Worm (Caenorhabditis elegans): Measurements from ENCODE around the gene K07C11.10.

K07C11.10 gene

DNA sequence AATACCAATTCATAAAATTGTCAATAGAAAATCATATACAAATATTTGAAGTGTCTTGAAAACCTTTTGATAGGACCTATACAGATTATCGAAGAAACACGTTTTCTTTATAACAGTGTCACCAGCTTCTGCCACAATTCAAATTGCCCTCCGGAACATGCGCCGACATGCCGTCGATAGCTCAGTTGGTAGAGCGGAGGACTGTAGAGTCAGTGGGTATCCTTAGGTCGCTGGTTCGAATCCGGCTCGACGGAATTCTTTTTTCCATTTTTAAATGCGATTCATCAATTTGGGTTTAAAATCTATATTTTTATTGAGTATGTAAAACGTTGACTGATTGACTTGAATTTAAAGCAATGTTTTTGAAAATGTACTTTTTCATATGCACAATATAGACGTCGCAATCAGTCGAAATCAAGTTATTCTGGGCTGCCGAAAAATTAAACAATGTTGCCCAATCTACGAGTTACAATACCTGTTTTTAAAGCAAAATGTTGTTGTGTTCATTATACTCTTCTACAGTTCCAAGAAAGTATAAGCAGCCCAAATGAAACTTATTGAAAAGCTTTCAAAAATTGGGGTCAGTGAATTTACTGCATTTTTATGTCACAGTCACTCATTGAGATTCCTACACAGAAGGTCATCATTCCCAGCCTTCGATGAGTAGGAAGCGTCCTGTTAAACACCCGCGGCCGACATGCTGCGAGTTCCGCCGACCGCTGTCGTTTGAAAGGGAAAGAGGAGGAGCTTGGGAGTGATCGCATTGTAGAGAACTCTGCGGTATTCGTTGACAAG, 20.8 kb upstream of the K07C11.10 start (continued):
- TF ChIP-seq attf-5 (GFP tag; optimal IDR thresholded peaks at IDR 0.05) (no peak), ekl-4 (GFP tag; IDR thresholded peaks at IDR 0.05) (peak; percentile 80), egl-18 (GFP tag; IDR thresholded peaks at IDR 0.05) (no peak), sea-2 (GFP tag; IDR thresholded peaks at IDR 0.05) (no peak), lin-40 (tag; optimal IDR thresholded peaks at IDR 0.05) (peak; percentile 43), lsy-27 (tag; optimal IDR thresholded peaks at IDR 0.05; ENCODE audit: borderline replicate concordance, insufficient read depth) (no peak), lsl-1 (GFP tag; optimal IDR thresholded peaks at IDR 0.05) (peak; percentile 67), unc-130 (GFP tag; optimal IDR thresholded peaks at IDR 0.05) (peak; percentile 72), repo-1 (tag; optimal IDR thresholded peaks at IDR 0.05) (peak; percentile 79), xnd-1 (tag; optimal IDR thresholded peaks at IDR 0.05) (peak; percentile 68), F52B5.7 (tag; optimal IDR thresholded peaks at IDR 0.05) (no peak), hmg-20 (GFP tag; IDR thresholded peaks at IDR 0.05) (peak; percentile 83), Y56A3A.18 (GFP tag; IDR thresholded peaks at IDR 0.05) (peak; percentile 77), pbrm-1 (GFP tag; IDR thresholded peaks at IDR 0.05) (peak; percentile 98), let-526 (GFP tag; IDR thresholded peaks at IDR 0.05) (no peak), him-1 (tag; optimal IDR thresholded peaks at IDR 0.05) (peak; percentile 97), F33H1.4 (GFP tag; IDR thresholded peaks at IDR 0.05) (peak; percentile 64), ceh-27 (GFP tag; optimal IDR thresholded peaks at IDR 0.05) (peak; percentile 42), nhr-80 (tag; optimal IDR thresholded peaks at IDR 0.05) (peak; percentile 16), ztf-26 (tag; optimal IDR thresholded peaks at IDR 0.05) (peak; percentile 16), aptf-3 (GFP tag; IDR thresholded peaks at IDR 0.05) (no peak), unc-62 (GFP tag; optimal IDR thresholded peaks at IDR 0.05) (no peak), T26A5.8 (tag; optimal IDR thresholded peaks at IDR 0.05) (no peak), dpff-1 (tag; optimal IDR thresholded peaks at IDR 0.05) (no peak), F55B11.4 (tag; optimal IDR thresholded peaks at IDR 0.05; ENCODE audit: borderline replicate concordance, insufficient read depth) (no peak), lin-54 (GFP tag; optimal IDR thresholded peaks at IDR 0.05) (no peak), dox-1 (GFP tag; IDR thresholded peaks at IDR 0.05) (peak; percentile 84; the same call in 1 of the 2 replicates), zim-3 (tag; optimal IDR thresholded peaks at IDR 0.05) (no peak), cebp-2 (GFP tag; IDR thresholded peaks at IDR 0.05) (no peak), mcd-1 (GFP tag; IDR thresholded peaks at IDR 0.05) (peak; percentile 75), F39B2.1 (GFP tag; IDR thresholded peaks at IDR 0.05) (no peak), ztf-28 (GFP tag; IDR thresholded peaks at IDR 0.05) (no peak), F23B12.7 (tag; optimal IDR thresholded peaks at IDR 0.05; ENCODE audit: insufficient read depth) (peak; percentile 86), B0336.3 (GFP tag; IDR thresholded peaks at IDR 0.05) (peak; percentile 84)

- TF ChIP-seq ceh-27 (GFP tag; optimal IDR thresholded peaks at IDR 0.05) (no peak), K11D2.4 (GFP tag; IDR thresholded peaks at IDR 0.05) (no peak), F39B2.1 (GFP tag; IDR thresholded peaks at IDR 0.05) (no peak), Y67H2A.10 (GFP tag; conservative IDR thresholded peaks at IDR 0.05) (no peak), ztf-28 (GFP tag; IDR thresholded peaks at IDR 0.05) (no peak), lag-1 (GFP tag; IDR thresholded peaks at IDR 0.05) (no peak), bed-2 (GFP tag; IDR thresholded peaks at IDR 0.05) (no peak), ceh-100 (GFP tag; IDR thresholded peaks at IDR 0.05) (no peak), dox-1 (GFP tag; IDR thresholded peaks at IDR 0.05) (no peak), ztf-6 (GFP tag; IDR thresholded peaks at IDR 0.05) (no peak), F57C9.4 (tag; optimal IDR thresholded peaks at IDR 0.05) (no peak), snpc-3.4 (tag; optimal IDR thresholded peaks at IDR 0.05) (no peak), Y53G8AR.9 (GFP tag; conservative IDR thresholded peaks at IDR 0.05) (no peak), C06A6.2 (GFP tag; conservative IDR thresholded peaks at IDR 0.05) (no peak), ekl-4 (GFP tag; IDR thresholded peaks at IDR 0.05) (no peak), C17E4.6 (GFP tag; IDR thresholded peaks at IDR 0.05) (no peak), atf-7 (tag; optimal IDR thresholded peaks at IDR 0.05) (no peak), ceh-58 (GFP tag; IDR thresholded peaks at IDR 0.05) (no peak), F55B11.4 (tag; optimal IDR thresholded peaks at IDR 0.05; ENCODE audit: borderline replicate concordance, insufficient read depth) (no peak), nfyb-1 (GFP tag; IDR thresholded peaks at IDR 0.05) (no peak)
Measured at ce11 chrV:8245457-8245856, 18.7 kb upstream of the K07C11.10 start, which contains the start of gene C16D9.5. TSS of gene C16D9.5 (minus strand) at chrV:8245557.

All from whole organism, young adult.